Fruit fly (Drosophila melanogaster): Measurements from ENCODE around the gene CecC.

Gene CecC

dm6 chr3R:30189836-30190235 is 26.4 kb upstream of the CecC start (continued):
- peak; percentile 55 for TF ChIP-seq Drgx (GFP tag; IDR thresholded peaks at IDR 0.05)
- no peak for TF ChIP-seq Sry-β (GFP tag; optimal IDR thresholded peaks at IDR 0.05)
- TF ChIP-seq B-H1 (GFP tag; IDR thresholded peaks at IDR 0.05) = peak; percentile 67
- peak; percentile 11 for TF ChIP-seq CG8944 (GFP tag; optimal IDR thresholded peaks at IDR 0.05)
- TF ChIP-seq pfk (GFP tag; optimal IDR thresholded peaks at IDR 0.05) = no peak
- peak; percentile 17 for TF ChIP-seq cato (GFP tag; optimal IDR thresholded peaks at IDR 0.05; ENCODE audit: borderline replicate concordance)
- TF ChIP-seq CG18262 (tag; optimal IDR thresholded peaks at IDR 0.05) = peak; percentile 73
- TF ChIP-seq CG1603 (tag; optimal IDR thresholded peaks at IDR 0.05) = peak; percentile 83
- no peak for TF ChIP-seq CG8089 (GFP tag; optimal IDR thresholded peaks at IDR 0.05)
- no peak for TF ChIP-seq CG3995 (GFP tag; optimal IDR thresholded peaks at IDR 0.05)
- TF ChIP-seq CG30020 (tag; optimal IDR thresholded peaks at IDR 0.05) = peak; percentile 2
- TF ChIP-seq CG15696 (tag; optimal IDR thresholded peaks at IDR 0.05) = peak; percentile 18
- TF ChIP-seq unpg (GFP tag; optimal IDR thresholded peaks at IDR 0.05) = peak; percentile 79
- peak; percentile 26 for TF ChIP-seq emc (GFP tag; optimal IDR thresholded peaks at IDR 0.05)
- TF ChIP-seq CG10431 (GFP tag; optimal IDR thresholded peaks at IDR 0.05) = no peak
- no peak for TF ChIP-seq pita (GFP tag; optimal IDR thresholded peaks at IDR 0.05)
- TF ChIP-seq CG14860 (GFP tag; IDR thresholded peaks at IDR 0.05; ENCODE audit: partially characterized antibody) = no peak
- TF ChIP-seq ash1 (GFP tag; optimal IDR thresholded peaks at IDR 0.05) = no peak
- TF ChIP-seq CG2875 (GFP tag; optimal IDR thresholded peaks at IDR 0.05) = peak; percentile 65
- peak; percentile 77; the same call in 2 of the 3 replicates for TF ChIP-seq otp (GFP tag; IDR thresholded peaks at IDR 0.05)
- TF ChIP-seq CG17612 (GFP tag; IDR thresholded peaks at IDR 0.05) = peak; percentile 55; the same call in 1 of the 2 replicates
- peak; percentile 9 for TF ChIP-seq sd (tag; optimal IDR thresholded peaks at IDR 0.05)
- peak; percentile 89 for TF ChIP-seq vvl (GFP tag; IDR thresholded peaks at IDR 0.05)
- TF ChIP-seq CG12391 (tag; optimal IDR thresholded peaks at IDR 0.05) = peak; percentile 64
- no peak for TF ChIP-seq YL-1 (GFP tag; optimal IDR thresholded peaks at IDR 0.05)
- TF ChIP-seq cas (GFP tag; IDR thresholded peaks at IDR 0.05) = no peak
- TF ChIP-seq vnd (GFP tag; IDR thresholded peaks at IDR 0.05; ENCODE audit: partially characterized antibody) = no peak
- TF ChIP-seq Ptx1 (GFP tag; IDR thresholded peaks at IDR 0.05) = peak; percentile 87
- peak; percentile 60 for TF ChIP-seq CG9609 (GFP tag; optimal IDR thresholded peaks at IDR 0.05)
- TF ChIP-seq CG5245 (GFP tag; optimal IDR thresholded peaks at IDR 0.05) = peak; percentile 63
- TF ChIP-seq CG10147 (GFP tag; optimal IDR thresholded peaks at IDR 0.05) = peak; percentile 50
- peak; percentile 76 for TF ChIP-seq Xbp1 (GFP tag; optimal IDR thresholded peaks at IDR 0.05)
- no peak for TF ChIP-seq Max (GFP tag; optimal IDR thresholded peaks at IDR 0.05)
- no peak for TF ChIP-seq Kr (GFP tag; optimal IDR thresholded peaks at IDR 0.05)
- peak; percentile 60 for TF ChIP-seq Dek (tag; optimal IDR thresholded peaks at IDR 0.05)
- peak; percentile 79 for TF ChIP-seq Aef1 (GFP tag; IDR thresholded peaks at IDR 0.05)
- no peak for TF ChIP-seq toy (GFP tag; IDR thresholded peaks at IDR 0.05)
- peak; percentile 39 for TF ChIP-seq maf-S (GFP tag; optimal IDR thresholded peaks at IDR 0.05)
- TF ChIP-seq dmrt11E (tag; optimal IDR thresholded peaks at IDR 0.05) = peak; percentile 48
- peak; percentile 86 for TF ChIP-seq Xrp1 (GFP tag; IDR thresholded peaks at IDR 0.05)
- TF ChIP-seq CG9876 (GFP tag; optimal IDR thresholded peaks at IDR 0.05) = no peak
- peak; percentile 53 for TF ChIP-seq CG14710 (tag; optimal IDR thresholded peaks at IDR 0.05)
- TF ChIP-seq MTF-1 (GFP tag; optimal IDR thresholded peaks at IDR 0.05; ENCODE audit: borderline replicate concordance) = no peak
- peak; percentile 34 for TF ChIP-seq bab2 (GFP tag; optimal IDR thresholded peaks at IDR 0.05)
- peak; percentile 64 for TF ChIP-seq CG30431 (GFP tag; optimal IDR thresholded peaks at IDR 0.05)
- TF ChIP-seq onecut (GFP tag; IDR thresholded peaks at IDR 0.05) = peak; percentile 62
- TF ChIP-seq CkIIα-i1 (GFP tag; IDR thresholded peaks at IDR 0.05) = 0 out of 2 replicates have a peak, but pooled peaks have one; percentile 13
- TF ChIP-seq Hr51 (GFP tag; optimal IDR thresholded peaks at IDR 0.05) = peak; percentile 20 to 80
- peak; percentile 54 for TF ChIP-seq CG7556 (GFP tag; optimal IDR thresholded peaks at IDR 0.05)
- TF ChIP-seq Mrtf (GFP tag; IDR thresholded peaks at IDR 0.05) = peak; percentile 84

Data from whole organism, embryonic.